Worm (Caenorhabditis elegans) whole organism, L2 larva: ENCODE results near the gene K03B8.11.

ENCODE experiments used
- lin-39 ChIP-seq: fragments of 150-350 bp; optimal IDR thresholded peaks from 2 replicates; lab custom pipeline; 2014; ENCODE audit warnings: missing biosample characterization, missing genetic modification reagents, missing genetic modification characterization
- unc-62 ChIP-seq: fragments of 150-350 bp; optimal IDR thresholded peaks from 2 replicates; lab custom pipeline; 2014; ENCODE audit warnings: missing biosample characterization, missing genetic modification reagents, missing genetic modification characterization

ce11 chrV:11421605-11422004 lies 31.3 kb upstream of the K03B8.11 start, which contains the start of gene des-2:
- no peak for TF ChIP-seq unc-62 (GFP tag; lab: Kevin White, UChicago)
- TF ChIP-seq lin-39 (tag; lab: Kevin White, UChicago): no peak
